Worm (Caenorhabditis elegans): ENCODE measurements around the gene mnm-2.

ce11 chrX:7405393-7405792 is 19.3 kb downstream of the mnm-2 start, which contains the start of gene C10A4.3:
- TF ChIP-seq rcor-1 (GFP tag; IDR thresholded peaks at IDR 0.05) = no peak
- TF ChIP-seq pha-4 (tag; optimal IDR thresholded peaks at IDR 0.05) = no peak
- no peak for TF ChIP-seq C17E4.6 (GFP tag; IDR thresholded peaks at IDR 0.05)
- TF ChIP-seq ama-1 (optimal IDR thresholded peaks at IDR 0.05) = no peak
- no peak for TF ChIP-seq ama-1 (GFP tag; optimal IDR thresholded peaks at IDR 0.05)
- no peak for TF ChIP-seq ets-4 (GFP tag; optimal IDR thresholded peaks at IDR 0.05)
- TF ChIP-seq hmg-20 (GFP tag; IDR thresholded peaks at IDR 0.05) = no peak
- TF ChIP-seq unc-62 (GFP tag; optimal IDR thresholded peaks at IDR 0.05) = no peak
- TF ChIP-seq unc-130 (GFP tag; optimal IDR thresholded peaks at IDR 0.05) = no peak
- TF ChIP-seq sdz-38 (tag; optimal IDR thresholded peaks at IDR 0.05) = no peak
- TF ChIP-seq zim-3 (tag; optimal IDR thresholded peaks at IDR 0.05) = no peak

All from whole organism, young adult.